Fruit fly (Drosophila melanogaster) whole organism, wandering third instar larva: ENCODE results near the gene Srrm234.
A peak's percentile ranks its signal among the peaks of the same experiment; 100 is the strongest.

ENCODE experiments used
- Abd-B ChIP-seq: fragments of >200 bp; optimal IDR thresholded peaks from 2 replicates; lab custom pipeline; 2017; ENCODE audit warnings: missing biosample characterization, missing genetic modification characterization
- CG32264 ChIP-seq: fragments of 200-800 bp; sonication (Bioruptor generic); optimal IDR thresholded peaks from 2 replicates; lab custom pipeline; 2016; ENCODE audit warnings: missing biosample characterization, missing genetic modification characterization
- CG9705 ChIP-seq: fragments of 200-800 bp; sonication (Bioruptor generic); optimal IDR thresholded peaks from 2 replicates; lab custom pipeline; 2018; ENCODE audit warnings: missing biosample characterization, mild to moderate bottlenecking, missing genetic modification characterization
- CrebA ChIP-seq: fragments of 200-800 bp; sonication (Bioruptor generic); optimal IDR thresholded peaks from 2 replicates; lab custom pipeline; 2016; ENCODE audit warnings: missing biosample characterization, mild to moderate bottlenecking, missing genetic modification characterization, borderline replicate concordance
- Dfd ChIP-seq: fragments of >200 bp; optimal IDR thresholded peaks from 2 replicates; lab custom pipeline; 2017; ENCODE audit warnings: missing biosample characterization, missing genetic modification characterization
- Dif ChIP-seq: fragments of 200-275, 200-300 bp; sonication (Bioruptor generic); optimal IDR thresholded peaks from 2 replicates; lab custom pipeline; 2018; ENCODE audit warnings: missing biosample characterization, missing genetic modification characterization; ENCODE audit not compliant: partially characterized antibody
- GATAd ChIP-seq: sonication (Bioruptor generic); optimal IDR thresholded peaks from 2 replicates; lab custom pipeline; 2016; ENCODE audit warnings: missing biosample characterization, missing genetic modification characterization
- HLH106 ChIP-seq: fragments of 200-800 bp; optimal IDR thresholded peaks from 3 replicates; lab custom pipeline; 2019; ENCODE audit warnings: missing biosample characterization, mild to moderate bottlenecking, missing genetic modification characterization, moderate library complexity
- Hnf4 ChIP-seq: fragments of 200-800 bp; sonication (Bioruptor generic); optimal IDR thresholded peaks from 2 replicates; lab custom pipeline; 2016; ENCODE audit warnings: missing biosample characterization, mild to moderate bottlenecking, missing genetic modification characterization
- Hr78 ChIP-seq: fragments of >200 bp; optimal IDR thresholded peaks from 2 replicates; lab custom pipeline; 2017; ENCODE audit warnings: missing biosample characterization, missing genetic modification characterization
- Hr83 ChIP-seq: fragments of 200-300 bp; sonication (Bioruptor generic); optimal IDR thresholded peaks from 2 replicates; lab custom pipeline; 2016; ENCODE audit warnings: missing biosample characterization, mild to moderate bottlenecking, missing genetic modification characterization, moderate library complexity; ENCODE audit not compliant: poor library complexity, severe bottlenecking
- Mio ChIP-seq: sonication (Bioruptor generic); optimal IDR thresholded peaks from 2 replicates; lab custom pipeline; 2016; ENCODE audit warnings: missing biosample characterization, missing genetic modification characterization
- Myc ChIP-seq: fragments of >200 bp; optimal IDR thresholded peaks from 2 replicates; lab custom pipeline; 2017
- OdsH ChIP-seq: fragments of 200-800 bp; sonication (Bioruptor generic); optimal IDR thresholded peaks from 2 replicates; lab custom pipeline; 2016; ENCODE audit warnings: missing biosample characterization, mild to moderate bottlenecking, missing genetic modification characterization
- Rel ChIP-seq, 2 experiments: fragments of 200-800 bp; sonication (Bioruptor generic) in 1 of 2; optimal IDR thresholded peaks; 2 replicates in 1 of 2; 3 replicates in 1 of 2; lab custom pipeline; 2016 to 2019; ENCODE audit warnings: mild to moderate bottlenecking in 2 of 2, missing biosample characterization in 2 of 2, missing genetic modification characterization in 2 of 2, moderate library complexity in 1 of 2
- Sp1 ChIP-seq: fragments of 200-800 bp; sonication (Bioruptor generic); optimal IDR thresholded peaks from 3 replicates; lab custom pipeline; 2019; ENCODE audit warnings: missing biosample characterization, mild to moderate bottlenecking, missing genetic modification characterization, moderate library complexity
- Vsx2 ChIP-seq: fragments of 200-300, 225-300 bp; sonication (Bioruptor generic); optimal IDR thresholded peaks from 2 replicates; lab custom pipeline; 2018; ENCODE audit warnings: missing biosample characterization, missing genetic modification characterization; ENCODE audit not compliant: partially characterized antibody
- br ChIP-seq: fragments of 200-800 bp; sonication (Bioruptor generic); optimal IDR thresholded peaks from 2 replicates; lab custom pipeline; 2016; ENCODE audit warnings: missing biosample characterization, missing genetic modification characterization
- brk ChIP-seq: fragments of 200-800 bp; sonication (Bioruptor generic); optimal IDR thresholded peaks from 2 replicates; lab custom pipeline; 2016; ENCODE audit warnings: missing biosample characterization, mild to moderate bottlenecking, missing genetic modification characterization
- dl ChIP-seq, 2 experiments: fragments of 175-275, 200-275 bp in 1 of 2; fragments of 200-275 bp in 1 of 2; sonication (Bioruptor generic); optimal IDR thresholded peaks; lab custom pipeline; 2018; ENCODE audit warnings: mild to moderate bottlenecking in 2 of 2, missing biosample characterization in 2 of 2, missing genetic modification characterization in 2 of 2, moderate library complexity in 2 of 2; ENCODE audit not compliant: partially characterized antibody in 2 of 2, insufficient read depth in 1 of 2
- dmrt93B ChIP-seq: fragments of 200-800 bp; sonication (Bioruptor generic); optimal IDR thresholded peaks from 2 replicates; lab custom pipeline; 2018; ENCODE audit warnings: missing biosample characterization, mild to moderate bottlenecking, missing genetic modification characterization
- dsf ChIP-seq: sonication (Bioruptor generic); optimal IDR thresholded peaks from 2 replicates; lab custom pipeline; 2016; ENCODE audit warnings: missing biosample characterization, missing genetic modification characterization, borderline replicate concordance
- ey ChIP-seq: fragments of 200-800 bp; sonication (Bioruptor generic); optimal IDR thresholded peaks from 2 replicates; lab custom pipeline; 2016; ENCODE audit warnings: missing biosample characterization, missing genetic modification characterization
- foxo ChIP-seq, 2 experiments: fragments of 200-800 bp; sonication (Bioruptor generic); optimal IDR thresholded peaks; 2 replicates in 1 of 2; 3 replicates in 1 of 2; lab custom pipeline; 2016 to 2017; ENCODE audit warnings: missing biosample characterization in 2 of 2, missing genetic modification characterization in 2 of 2
- fru ChIP-seq: fragments of 200-800 bp; sonication (Bioruptor generic); optimal IDR thresholded peaks from 3 replicates; lab custom pipeline; 2016; ENCODE audit warnings: missing biosample characterization, mild to moderate bottlenecking, missing genetic modification characterization
- h ChIP-seq: fragments of 200-800 bp; sonication (Bioruptor generic); optimal IDR thresholded peaks from 3 replicates; lab custom pipeline; 2016; ENCODE audit warnings: missing biosample characterization, mild to moderate bottlenecking, missing genetic modification characterization
- jim ChIP-seq: fragments of 175-275, 200-325 bp; sonication (Bioruptor generic); optimal IDR thresholded peaks from 2 replicates; lab custom pipeline; 2016; ENCODE audit warnings: missing biosample characterization, mild to moderate bottlenecking, missing genetic modification characterization
- lola ChIP-seq: fragments of >200 bp; optimal IDR thresholded peaks from 2 replicates; lab custom pipeline; 2017; ENCODE audit warnings: missing biosample characterization, missing genetic modification characterization
- pan ChIP-seq: fragments of >200 bp; optimal IDR thresholded peaks from 2 replicates; lab custom pipeline; 2017
- psq ChIP-seq: fragments of 200-800 bp; sonication (Bioruptor generic); optimal IDR thresholded peaks from 3 replicates; lab custom pipeline; 2017; ENCODE audit warnings: missing biosample characterization, mild to moderate bottlenecking, missing genetic modification characterization, moderate library complexity
- rgr ChIP-seq: fragments of 200-800 bp; sonication (Bioruptor generic); optimal IDR thresholded peaks from 3 replicates; lab custom pipeline; 2016; ENCODE audit warnings: missing biosample characterization, mild to moderate bottlenecking, missing genetic modification characterization
- sage ChIP-seq: fragments of 200-800 bp; sonication (Bioruptor generic); optimal IDR thresholded peaks from 2 replicates; lab custom pipeline; 2016; ENCODE audit warnings: missing biosample characterization, mild to moderate bottlenecking, missing genetic modification characterization
- sv ChIP-seq: fragments of 200-800 bp; sonication (Bioruptor generic); optimal IDR thresholded peaks from 3 replicates; lab custom pipeline; 2016; ENCODE audit warnings: missing biosample characterization, missing genetic modification characterization
- tai ChIP-seq: sonication (Bioruptor generic); optimal IDR thresholded peaks from 2 replicates; lab custom pipeline; 2016; ENCODE audit warnings: missing biosample characterization, missing genetic modification characterization
- usp ChIP-seq: fragments of >200 bp; optimal IDR thresholded peaks from 2 replicates; lab custom pipeline; 2017; ENCODE audit warnings: missing biosample characterization, missing genetic modification characterization
- woc ChIP-seq: sonication (Bioruptor generic); optimal IDR thresholded peaks from 2 replicates; lab custom pipeline; 2016; ENCODE audit warnings: missing biosample characterization, mild to moderate bottlenecking, missing genetic modification characterization

Gene Srrm234

DNA sequence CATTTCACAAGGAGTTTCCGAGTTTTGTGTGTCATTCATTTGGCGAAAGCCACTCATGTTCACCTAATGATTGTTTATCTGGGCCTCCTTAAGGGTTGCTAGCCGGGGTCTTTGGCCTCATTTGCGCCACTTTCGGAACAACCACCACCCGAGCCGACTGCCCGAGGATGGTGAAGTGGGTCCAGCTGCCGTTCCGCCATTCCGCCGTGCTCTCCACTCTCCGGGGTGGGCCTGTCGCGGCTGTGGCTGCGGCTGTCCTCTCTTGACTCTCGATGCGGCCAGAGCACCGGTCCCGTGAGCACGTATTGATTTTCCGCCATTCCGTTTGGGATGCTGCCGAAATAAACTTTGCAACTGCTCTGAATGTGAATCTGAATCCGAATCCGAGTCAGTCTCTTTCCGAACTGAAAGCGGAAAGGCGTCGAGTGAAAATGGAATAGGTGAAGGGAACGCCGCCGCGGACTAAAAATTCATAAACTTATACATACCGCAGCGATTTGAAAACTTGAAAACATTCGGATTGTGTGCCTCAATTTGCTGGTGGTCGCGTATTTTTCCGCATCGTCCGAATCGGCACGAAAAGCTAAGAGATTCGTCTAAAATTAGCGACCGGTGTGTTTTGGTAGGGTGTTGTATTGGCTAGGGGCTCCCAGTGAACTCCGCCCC is 16.0 kb downstream of the Srrm234 start, which contains the start of gene CG13920:
CG13920 (plus strand) TSS at position 255 of the 666 bp plus-strand sequence.
- TF ChIP-seq Dif (GFP tag; lab: Kevin White, UChicago) = peak; percentile 10
- no peak for TF ChIP-seq br
- TF ChIP-seq lola (GFP tag; lab: Kevin White, UChicago) = no peak

DNA sequence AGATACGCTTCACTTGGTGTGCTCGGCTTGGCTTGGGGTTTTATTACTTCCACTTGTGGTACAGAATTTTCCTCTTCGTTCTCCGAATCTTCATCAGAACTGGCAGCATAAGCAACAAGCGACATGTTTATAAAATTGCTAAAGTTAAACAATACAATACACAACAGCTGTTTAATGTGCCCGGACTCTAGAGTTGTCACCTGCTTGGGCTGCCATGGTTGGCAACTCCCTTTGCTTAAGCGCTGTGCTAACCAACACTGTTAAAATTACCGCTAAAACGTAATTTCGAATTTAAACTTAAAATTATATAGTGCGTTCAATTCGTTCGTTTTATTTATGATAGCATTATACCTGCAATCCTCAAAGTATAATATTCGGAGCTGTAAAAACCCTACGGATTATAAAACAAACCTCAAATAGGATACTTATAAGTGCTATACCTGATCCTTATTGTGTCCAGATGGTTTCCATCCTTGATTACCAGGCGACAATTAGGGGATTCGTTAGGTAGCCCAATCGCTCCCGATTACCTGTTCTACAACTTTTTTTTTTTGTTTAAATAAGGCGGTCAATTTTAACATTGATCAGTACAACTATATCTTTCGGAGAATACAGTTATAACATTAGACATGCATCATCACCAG is 17.5 kb downstream of the Srrm234 start, which contains the start of the genes CG17249 and Bro:
CG17249 (minus strand) TSS at position 189 of the 644 bp plus-strand sequence.
Bro (plus strand) TSS at position 594 of the 644 bp plus-strand sequence.
- TF ChIP-seq dsf (GFP tag; lab: Kevin White, UChicago) (no peak), woc (no peak), foxo (GFP tag; optimal IDR thresholded peaks at IDR 0.05; lab: Kevin White, UChicago) (peak in 1 of 2 experiments; percentile 44), brk (GFP tag; lab: Kevin White, UChicago) (no peak), CG32264 (GFP tag; lab: Kevin White, UChicago) (no peak), Sp1 (GFP tag; lab: Kevin White, UChicago) (no peak), sage (GFP tag; lab: Kevin White, UChicago) (no peak), CG9705 (GFP tag; lab: Kevin White, UChicago) (no peak), Hr78 (GFP tag; lab: Kevin White, UChicago) (no peak), Vsx2 (GFP tag; lab: Kevin White, UChicago) (no peak), psq (GFP tag; lab: Kevin White, UChicago) (peak; percentile 2), Myc (lab: Kevin White, UChicago) (peak; percentile 51), tai (GFP tag; lab: Kevin White, UChicago) (no peak), Dif (GFP tag; lab: Kevin White, UChicago) (peak; percentile 25), Abd-B (no peak), CrebA (GFP tag; lab: Kevin White, UChicago) (no peak), OdsH (peak; percentile 16), fru (GFP tag; lab: Kevin White, UChicago) (no peak), Mio (GFP tag; lab: Kevin White, UChicago) (no peak), Dfd (no peak), GATAd (GFP tag; lab: Kevin White, UChicago) (no peak), br (no peak), h (no peak), dl (GFP tag; optimal IDR thresholded peaks at IDR 0.05; lab: Kevin White, UChicago; ENCODE audit: insufficient read depth in 1 of 2, partially characterized antibody in 2 of 2) (no peak), ey (GFP tag; lab: Kevin White, UChicago) (peak; percentile 37), jim (GFP tag; lab: Kevin White, UChicago) (no peak), dmrt93B (GFP tag; lab: Kevin White, UChicago) (no peak), Rel (GFP tag; optimal IDR thresholded peaks at IDR 0.05; lab: Kevin White, UChicago) (no peak), Rel (tag; optimal IDR thresholded peaks at IDR 0.05; lab: Kevin White, UChicago) (no peak), usp (GFP tag; lab: Kevin White, UChicago) (no peak), pan (lab: Kevin White, UChicago) (no peak), Hr83 (peak; percentile 86), sv (GFP tag; lab: Kevin White, UChicago) (peak; percentile 38), Hnf4 (GFP tag; lab: Kevin White, UChicago) (peak; percentile 80), HLH106 (tag; lab: Kevin White, UChicago) (no peak), rgr (peak; percentile 67)
- TF ChIP-seq, all 38 proteins: peak for 10
